Worm (Caenorhabditis elegans) whole organism, L4 larva: ENCODE data around the gene smf-3.

Source experiments
- D1046.2 ChIP-seq: fragments of 200-800 bp; sonication (Bioruptor generic); IDR thresholded peaks from 2 replicates; pipeline ENCODE4 v1.3.6; 2022; ENCODE audit warnings: missing genetic modification characterization, missing compliant biosample characterization
- F10B5.3 ChIP-seq: sonication (generic microtip); optimal IDR thresholded peaks from 2 replicates; lab custom pipeline; 2016; ENCODE audit warnings: mild to moderate bottlenecking, missing genetic modification characterization, missing compliant biosample characterization
- F26F4.8 ChIP-seq: fragments of 200-800 bp; sonication (Bioruptor generic); conservative IDR thresholded peaks from 2 replicates; pipeline ENCODE4 v1.3.6; 2022; ENCODE audit warnings: missing genetic modification characterization, missing compliant biosample characterization
- F37D6.2 ChIP-seq: sonication (generic microtip); optimal IDR thresholded peaks from 2 replicates; lab custom pipeline; 2016; ENCODE audit warnings: mild to moderate bottlenecking, missing genetic modification characterization, missing compliant biosample characterization
- F49E8.2 ChIP-seq: sonication (generic microtip); optimal IDR thresholded peaks from 2 replicates; lab custom pipeline; 2016; ENCODE audit warnings: missing compliant biosample characterization, mild to moderate bottlenecking, missing genetic modification characterization, borderline replicate concordance
- Y48G9A.11 ChIP-seq: fragments of 200-800 bp; sonication (Bioruptor generic); IDR thresholded peaks from 2 replicates; pipeline ENCODE4 v1.3.6; 2022; ENCODE audit warnings: missing genetic modification reagents, missing genetic modification characterization, missing compliant biosample characterization
- Y5F2A.4 ChIP-seq: fragments of 200-800 bp; sonication (Bioruptor generic); optimal IDR thresholded peaks from 2 replicates; lab custom pipeline; 2018; ENCODE audit warnings: mild to moderate bottlenecking, missing genetic modification characterization, missing compliant biosample characterization
- arid-1 ChIP-seq: fragments of 200-800 bp; sonication (Bioruptor generic); conservative IDR thresholded peaks from 2 replicates; pipeline ENCODE4 v1.3.6; 2022; ENCODE audit warnings: missing genetic modification reagents, missing genetic modification characterization, missing compliant biosample characterization
- ceh-20 ChIP-seq: fragments of 200-800 bp; sonication (Bioruptor generic); IDR thresholded peaks from 2 replicates; pipeline ENCODE4 v1.3.6; 2022; ENCODE audit warnings: missing genetic modification reagents, missing genetic modification characterization, missing compliant biosample characterization
- ceh-44 ChIP-seq: fragments of 200-800 bp; sonication (Bioruptor generic); IDR thresholded peaks from 2 replicates; pipeline ENCODE4 v1.3.6; 2022; ENCODE audit warnings: missing genetic modification reagents, missing genetic modification characterization, missing compliant biosample characterization
- ceh-82 ChIP-seq: sonication (generic microtip); optimal IDR thresholded peaks from 2 replicates; lab custom pipeline; 2017; ENCODE audit warnings: missing biosample characterization, missing genetic modification characterization
- ces-1 ChIP-seq: fragments of 150-350 bp; sonication (generic microtip); optimal IDR thresholded peaks from 4 replicates; lab custom pipeline; 2014; ENCODE audit warnings: missing biosample characterization, missing genetic modification reagents, missing genetic modification characterization
- cey-2 ChIP-seq: sonication (generic microtip); optimal IDR thresholded peaks from 3 replicates; lab custom pipeline; 2017; ENCODE audit warnings: missing genetic modification characterization, mild to moderate bottlenecking, missing compliant biosample characterization, antibody characterized with exemption, borderline replicate concordance; ENCODE audit not compliant: insufficient read depth
- ctbp-1 ChIP-seq: fragments of 200-800 bp; sonication (Bioruptor generic); IDR thresholded peaks from 2 replicates; pipeline ENCODE4 v1.3.6; 2022; ENCODE audit warnings: missing genetic modification reagents, missing genetic modification characterization, missing compliant biosample characterization
- daf-16 ChIP-seq, 3 experiments: sonication (generic microtip); optimal IDR thresholded peaks; 2 replicates each; lab custom pipeline; 2016 to 2017; ENCODE audit warnings: missing genetic modification characterization in 3 of 3, missing genetic modification reagents in 3 of 3, mild to moderate bottlenecking in 2 of 3, missing compliant biosample characterization in 2 of 3, missing biosample characterization in 1 of 3, moderate library complexity in 1 of 3
- dmd-6 ChIP-seq: fragments of 200-800 bp; sonication (Bioruptor generic); IDR thresholded peaks from 2 replicates; pipeline ENCODE4 v1.3.6; 2022; ENCODE audit warnings: missing genetic modification reagents, missing genetic modification characterization, missing compliant biosample characterization
- dpl-1 ChIP-seq: fragments of 150-350 bp; optimal IDR thresholded peaks from 2 replicates; lab custom pipeline; 2014; ENCODE audit warnings: missing biosample characterization, missing genetic modification reagents, missing genetic modification characterization
- duxl-1 ChIP-seq: sonication (generic microtip); optimal IDR thresholded peaks from 2 replicates; lab custom pipeline; 2016; ENCODE audit warnings: mild to moderate bottlenecking, missing genetic modification characterization, moderate library complexity, missing compliant biosample characterization; ENCODE audit not compliant: poor library complexity
- gei-8 ChIP-seq: fragments of 200-800 bp; sonication (Bioruptor generic); optimal IDR thresholded peaks from 2 replicates; lab custom pipeline; 2018; ENCODE audit warnings: mild to moderate bottlenecking, missing genetic modification characterization, missing compliant biosample characterization
- hif-1 ChIP-seq, 2 experiments: sonication (generic microtip); optimal IDR thresholded peaks; 2 replicates each; lab custom pipeline; 2016 to 2017; ENCODE audit warnings: missing compliant biosample characterization in 2 of 2, missing genetic modification characterization in 2 of 2, missing genetic modification reagents in 2 of 2, missing genotype in 2 of 2, mild to moderate bottlenecking in 1 of 2
- hlh-11 ChIP-seq: fragments of 200-800 bp; sonication (Bioruptor generic); optimal IDR thresholded peaks from 2 replicates; lab custom pipeline; 2018; ENCODE audit warnings: mild to moderate bottlenecking, missing genetic modification characterization, missing compliant biosample characterization
- hmg-1.1 ChIP-seq: fragments of 200-800 bp; sonication (Bioruptor generic); IDR thresholded peaks from 2 replicates; pipeline ENCODE4 v1.3.6; 2022; ENCODE audit warnings: missing genetic modification reagents, missing genetic modification characterization, missing compliant biosample characterization
- lim-7 ChIP-seq: fragments of 200-800 bp; sonication (Bioruptor generic); IDR thresholded peaks from 2 replicates; pipeline ENCODE4 v1.3.6; 2022; ENCODE audit warnings: missing genetic modification characterization, missing compliant biosample characterization
- lin-38 ChIP-seq: fragments of 200-800 bp; sonication (Bioruptor generic); IDR thresholded peaks from 2 replicates; pipeline ENCODE4 v1.3.6; 2022; ENCODE audit warnings: missing genetic modification reagents, missing genetic modification characterization, missing compliant biosample characterization
- lsy-2 ChIP-seq, 2 experiments: fragments of 150-350 bp in 1 of 2; sonication (generic microtip) in 1 of 2; optimal IDR thresholded peaks; 2 replicates each; lab custom pipeline; 2014 to 2017; ENCODE audit warnings: missing biosample characterization in 2 of 2, missing genetic modification characterization in 2 of 2
- mdt-29 ChIP-seq: fragments of 200-800 bp; sonication (Bioruptor generic); IDR thresholded peaks from 2 replicates; pipeline ENCODE4 v1.3.6; 2022; ENCODE audit warnings: missing genetic modification reagents, missing genetic modification characterization, missing compliant biosample characterization
- mep-1 ChIP-seq: fragments of 150-350 bp; sonication (generic microtip); optimal IDR thresholded peaks from 3 replicates; lab custom pipeline; 2014; ENCODE audit warnings: missing biosample characterization, missing genetic modification characterization
- mes-2 ChIP-seq: sonication (generic microtip); optimal IDR thresholded peaks from 2 replicates; lab custom pipeline; 2016; ENCODE audit warnings: missing genotype, mild to moderate bottlenecking, missing genetic modification characterization, missing compliant biosample characterization; ENCODE audit not compliant: poor library complexity, severe bottlenecking
- mxl-2 ChIP-seq: fragments of 200-800 bp; sonication (Bioruptor generic); conservative IDR thresholded peaks from 2 replicates; pipeline ENCODE4 v1.3.6; 2022; ENCODE audit warnings: missing genetic modification reagents, missing genetic modification characterization, missing compliant biosample characterization
- mxl-3 ChIP-seq: fragments of 200-800 bp; sonication (Bioruptor generic); optimal IDR thresholded peaks from 2 replicates; lab custom pipeline; 2018; ENCODE audit warnings: mild to moderate bottlenecking, missing genetic modification characterization, missing compliant biosample characterization
- nhr-111 ChIP-seq: fragments of 200-800 bp; sonication (Bioruptor generic); optimal IDR thresholded peaks from 2 replicates; lab custom pipeline; 2018; ENCODE audit warnings: mild to moderate bottlenecking, missing genetic modification characterization, missing compliant biosample characterization
- nhr-28 ChIP-seq: fragments of 150-350 bp; optimal IDR thresholded peaks from 2 replicates; lab custom pipeline; 2014; ENCODE audit warnings: missing biosample characterization, missing genetic modification characterization
- nhr-41 ChIP-seq: fragments of 200-800 bp; sonication (Bioruptor generic); IDR thresholded peaks from 2 replicates; pipeline ENCODE4 v1.3.6; 2022; ENCODE audit warnings: missing genetic modification reagents, missing genetic modification characterization, missing compliant biosample characterization
- nhr-42 ChIP-seq: fragments of 200-800 bp; sonication (Bioruptor generic); IDR thresholded peaks from 2 replicates; pipeline ENCODE4 v1.3.6; 2022; ENCODE audit warnings: missing genetic modification characterization, missing compliant biosample characterization
- nhr-48 ChIP-seq: sonication (generic microtip); optimal IDR thresholded peaks from 2 replicates; lab custom pipeline; 2016; ENCODE audit warnings: mild to moderate bottlenecking, missing genetic modification characterization, missing compliant biosample characterization
- nhr-76 ChIP-seq: fragments of 150-350 bp; optimal IDR thresholded peaks from 2 replicates; lab custom pipeline; 2014; ENCODE audit warnings: missing biosample characterization, missing genetic modification characterization
- php-3 ChIP-seq: fragments of 200-800 bp; sonication (Bioruptor generic); IDR thresholded peaks from 2 replicates; pipeline ENCODE4 v1.3.6; 2022; ENCODE audit warnings: missing genetic modification reagents, missing genetic modification characterization, missing compliant biosample characterization
- snpc-1.2 ChIP-seq: fragments of 200-800 bp; sonication (Bioruptor generic); IDR thresholded peaks from 2 replicates; pipeline ENCODE4 v1.3.6; 2022; ENCODE audit warnings: missing genetic modification reagents, missing genetic modification characterization, missing compliant biosample characterization
- unc-130 ChIP-seq: sonication (generic microtip); optimal IDR thresholded peaks from 2 replicates; lab custom pipeline; 2016; ENCODE audit warnings: missing genetic modification reagents, missing genetic modification characterization, missing compliant biosample characterization
- unc-62 ChIP-seq, 3 experiments: fragments of 150-350 bp in 1 of 3; sonication (generic microtip); optimal IDR thresholded peaks in 2 of 3; peaks in 1 of 3; 1 replicate in 1 of 3; 2 replicates in 2 of 3; lab custom pipeline; 2014 to 2017; ENCODE audit warnings: missing biosample characterization in 3 of 3, missing genetic modification characterization in 3 of 3, missing genetic modification reagents in 3 of 3, missing genotype in 1 of 3
- vab-7 ChIP-seq: fragments of 200-800 bp; sonication (Bioruptor generic); IDR thresholded peaks from 2 replicates; pipeline ENCODE4 v1.3.6; 2022; ENCODE audit warnings: missing genetic modification reagents, missing genetic modification characterization, missing compliant biosample characterization
- zfp-3 ChIP-seq: fragments of 200-800 bp; sonication (Bioruptor generic); conservative IDR thresholded peaks from 2 replicates; pipeline ENCODE4 v1.3.6; 2022; ENCODE audit warnings: missing genetic modification reagents, missing genetic modification characterization, missing compliant biosample characterization
- zip-11 ChIP-seq: fragments of 200-800 bp; sonication (Bioruptor generic); IDR thresholded peaks from 2 replicates; pipeline ENCODE4 v1.3.6; 2022; ENCODE audit warnings: missing genetic modification characterization, missing compliant biosample characterization
- zip-2 ChIP-seq: fragments of 150-350 bp; optimal IDR thresholded peaks from 2 replicates; lab custom pipeline; 2014; ENCODE audit warnings: missing biosample characterization, missing genetic modification characterization
- ztf-11 ChIP-seq: fragments of 150-350 bp; optimal IDR thresholded peaks from 2 replicates; lab custom pipeline; 2014; ENCODE audit warnings: missing biosample characterization, missing genetic modification characterization

Gene smf-3

DNA sequence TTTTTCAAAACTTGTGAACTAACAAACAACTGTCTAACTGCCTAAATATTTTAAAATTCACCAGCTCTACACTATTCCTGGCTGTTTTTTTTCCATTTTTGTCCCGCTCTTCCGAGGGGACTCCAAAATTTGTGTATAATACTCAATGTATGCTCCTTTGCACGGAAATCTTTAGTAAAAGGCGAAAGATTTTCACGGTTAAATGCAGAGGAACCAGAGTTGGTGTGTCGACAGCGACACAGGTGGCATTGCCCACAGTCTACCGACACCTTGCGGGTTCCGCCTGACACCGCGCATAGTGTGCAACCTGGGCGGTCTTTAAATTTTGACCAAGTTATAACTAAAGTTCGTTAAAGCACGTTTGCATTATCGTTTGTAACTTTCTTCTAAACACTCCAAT lies 36.3 kb downstream of the smf-3 start (continued):
- TF ChIP-seq nhr-28 (tag; lab: Kevin White, UChicago) (no peak), lin-38 (GFP tag; lab: Robert Waterston, UW) (peak; percentile 87), D1046.2 (no peak), Y48G9A.11 (GFP tag; lab: Robert Waterston, UW) (peak; percentile 89), F37D6.2 (no peak), php-3 (GFP tag; lab: Robert Waterston, UW) (no peak), mep-1 (tag; lab: Kevin White, UChicago) (no peak), snpc-1.2 (GFP tag; lab: Robert Waterston, UW) (peak; percentile 75; the same call in 1 of the 2 replicates), ces-1 (GFP tag; lab: Kevin White, UChicago) (no peak), nhr-41 (GFP tag; lab: Robert Waterston, UW) (no peak), unc-130 (GFP tag; lab: Kevin White, UChicago) (peak; percentile 52), mes-2 (tag; lab: Kevin White, UChicago) (peak; percentile 10), dpl-1 (GFP tag; lab: Kevin White, UChicago) (no peak), nhr-111 (GFP tag; lab: Kevin White, UChicago) (no peak), lim-7 (GFP tag; lab: Robert Waterston, UW) (0 out of 2 replicates have a peak, but pooled peaks have one; percentile 20), zip-2 (tag; lab: Kevin White, UChicago) (no peak), ceh-82 (no peak), hif-1 (tag; optimal IDR thresholded peaks at IDR 0.05; lab: Kevin White, UChicago) (no peak), F10B5.3 (tag; lab: Kevin White, UChicago) (no peak), cey-2 (tag; lab: Kevin White, UChicago) (no peak), ztf-11 (tag; lab: Kevin White, UChicago) (no peak), gei-8 (no peak), dmd-6 (GFP tag; lab: Robert Waterston, UW) (no peak), nhr-48 (tag; lab: Kevin White, UChicago) (no peak), mxl-2 (no peak), lsy-2 (tag; optimal IDR thresholded peaks at IDR 0.05; lab: Kevin White, UChicago) (no peak), hlh-11 (tag; lab: Kevin White, UChicago) (no peak), F49E8.2 (tag; lab: Kevin White, UChicago) (peak; percentile 72), nhr-42 (GFP tag; lab: Robert Waterston, UW) (no peak), duxl-1 (tag; lab: Kevin White, UChicago) (no peak), zip-11 (GFP tag; lab: Robert Waterston, UW) (no peak), mdt-29 (GFP tag; lab: Robert Waterston, UW) (peak; percentile 67; the same call in 1 of the 2 replicates), F26F4.8 (no peak), Y5F2A.4 (GFP tag; lab: Kevin White, UChicago) (no peak), ceh-44 (GFP tag; lab: Robert Waterston, UW) (0 out of 2 replicates have a peak, but pooled peaks have one; percentile 3)
- TF ChIP-seq, all 104 proteins: peak for 12

DNA sequence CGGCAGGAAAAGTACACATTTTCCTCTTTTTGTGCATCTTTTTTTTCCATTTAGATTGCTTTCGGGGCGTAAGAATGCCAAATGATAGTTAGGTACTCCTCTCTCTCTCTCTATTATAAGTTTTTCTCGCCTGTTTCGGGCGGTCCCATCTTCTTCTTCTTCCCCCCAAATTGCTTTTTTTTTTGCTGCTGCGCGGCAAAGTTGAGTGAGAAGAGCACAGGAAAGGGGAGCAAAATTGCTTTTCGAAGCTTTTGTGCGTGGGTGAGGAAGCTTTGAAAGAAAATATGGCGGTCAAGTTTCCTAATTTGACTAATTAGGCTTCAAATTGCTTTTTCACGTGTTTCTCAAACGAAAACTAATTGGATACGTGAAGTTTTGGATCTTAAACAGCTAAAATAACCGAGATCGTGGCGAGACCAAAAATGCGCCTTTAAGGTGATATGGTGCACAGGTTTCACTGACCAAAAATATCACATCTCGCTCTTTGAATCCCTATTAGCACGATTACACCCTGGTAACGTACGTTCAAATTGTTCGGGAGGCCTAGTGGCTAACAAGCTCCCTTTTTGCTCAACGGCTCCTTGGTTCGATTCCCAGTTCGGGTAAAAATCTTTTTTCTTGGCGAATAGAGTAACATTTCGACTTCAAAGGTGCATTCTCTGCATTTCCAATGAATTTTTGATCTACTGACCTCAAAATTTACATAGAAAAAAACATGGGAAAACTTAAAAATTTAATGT lies 37.9 kb downstream of the smf-3 start:
- TF ChIP-seq arid-1 (GFP tag; lab: Robert Waterston, UW) = no peak
- no peak for TF ChIP-seq zip-11 (GFP tag; lab: Robert Waterston, UW)
- no peak for TF ChIP-seq nhr-76 (tag; lab: Kevin White, UChicago)
- TF ChIP-seq zfp-3 (GFP tag; lab: Robert Waterston, UW) = 0 out of 2 replicates have a peak, but pooled peaks have one; percentile 37
- 0 out of 2 replicates have a peak, but pooled peaks have one; percentile 9 for TF ChIP-seq mdt-29 (GFP tag; lab: Robert Waterston, UW)
- TF ChIP-seq ctbp-1 (GFP tag; lab: Robert Waterston, UW) = no peak
- no peak for TF ChIP-seq hmg-1.1 (GFP tag; lab: Robert Waterston, UW)
- TF ChIP-seq Y48G9A.11 (GFP tag; lab: Robert Waterston, UW) = 0 out of 2 replicates have a peak, but pooled peaks have one; percentile 15
- no peak for TF ChIP-seq cey-2 (tag; lab: Kevin White, UChicago)
- 0 out of 2 replicates have a peak, but pooled peaks have one; percentile 40 for TF ChIP-seq vab-7 (GFP tag; lab: Robert Waterston, UW)
- no peak for TF ChIP-seq daf-16 (GFP tag; optimal IDR thresholded peaks at IDR 0.05; lab: Kevin White, UChicago)
- TF ChIP-seq daf-16 (tag; optimal IDR thresholded peaks at IDR 0.05; lab: Kevin White, UChicago) = peak; percentile 8
- peak; percentile 66; the same call in 1 of the 2 replicates for TF ChIP-seq lim-7 (GFP tag; lab: Robert Waterston, UW)
- TF ChIP-seq ces-1 (GFP tag; lab: Kevin White, UChicago) = no peak
- no peak for TF ChIP-seq ceh-20
- TF ChIP-seq ceh-82 = no peak
- peak in 1 of 2 experiments; percentile 76 for TF ChIP-seq unc-62 (GFP tag; optimal IDR thresholded peaks at IDR 0.05 in 1 of 2; lab: Kevin White, UChicago)
- TF ChIP-seq unc-62 (tag; optimal IDR thresholded peaks at IDR 0.05; lab: Kevin White, UChicago) = no peak
- no peak for TF ChIP-seq mxl-3 (GFP tag; lab: Kevin White, UChicago)
